Worm (Caenorhabditis elegans) whole organism, L1 larva: ENCODE measurements around the gene Y105C5B.17.
A peak's percentile ranks its signal among the peaks of the same experiment; 100 is the strongest.

ENCODE experiments used
- C04F5.9 ChIP-seq: sonication (generic microtip); optimal IDR thresholded peaks from 2 replicates; lab custom pipeline; 2016; ENCODE audit warnings: missing genetic modification characterization, missing compliant biosample characterization
- C16A3.4 ChIP-seq: fragments of 150-350 bp; optimal IDR thresholded peaks from 2 replicates; lab custom pipeline; 2014; ENCODE audit warnings: missing biosample characterization, missing genetic modification characterization
- F16B12.6 ChIP-seq: fragments of 150-350 bp; optimal IDR thresholded peaks from 2 replicates; lab custom pipeline; 2014; ENCODE audit warnings: missing biosample characterization, missing genetic modification characterization
- Y116A8C.19 ChIP-seq: sonication (generic microtip); optimal IDR thresholded peaks from 2 replicates; lab custom pipeline; 2016; ENCODE audit warnings: missing compliant biosample characterization, missing genetic modification characterization, borderline replicate concordance
- aha-1 ChIP-seq: fragments of 150-350 bp; optimal IDR thresholded peaks from 2 replicates; lab custom pipeline; 2014; ENCODE audit warnings: missing biosample characterization, missing genetic modification characterization
- alr-1 ChIP-seq: fragments of 200-800 bp; sonication (Bioruptor generic); optimal IDR thresholded peaks from 2 replicates; lab custom pipeline; 2018; ENCODE audit warnings: borderline replicate concordance, mild to moderate bottlenecking, missing genetic modification characterization, missing compliant biosample characterization
- blmp-1 ChIP-seq: fragments of 150-350 bp; optimal IDR thresholded peaks from 2 replicates; lab custom pipeline; 2014; ENCODE audit warnings: missing biosample characterization, missing genetic modification characterization
- ceh-90 ChIP-seq: sonication (generic microtip); optimal IDR thresholded peaks from 2 replicates; lab custom pipeline; 2016; ENCODE audit warnings: missing genetic modification characterization, missing compliant biosample characterization
- ces-1 ChIP-seq: fragments of 150-350 bp; optimal IDR thresholded peaks from 2 replicates; lab custom pipeline; 2014; ENCODE audit warnings: missing biosample characterization, missing genetic modification reagents, missing genetic modification characterization
- dpl-1 ChIP-seq, 3 experiments: fragments of 150-350 bp in 2 of 3; sonication (generic microtip) in 1 of 3; optimal IDR thresholded peaks; 2 replicates each; lab custom pipeline; 2014 to 2017; ENCODE audit warnings: missing biosample characterization in 3 of 3, missing genetic modification characterization in 3 of 3, missing genetic modification reagents in 3 of 3
- efl-3 ChIP-seq: fragments of 200-800 bp; sonication (Bioruptor generic); optimal IDR thresholded peaks from 2 replicates; lab custom pipeline; 2018; ENCODE audit warnings: mild to moderate bottlenecking, missing genetic modification characterization, missing compliant biosample characterization
- elt-2 ChIP-seq: sonication (generic microtip); optimal IDR thresholded peaks from 2 replicates; lab custom pipeline; 2016; ENCODE audit warnings: missing genetic modification characterization, mild to moderate bottlenecking, inconsistent platforms, missing compliant biosample characterization, missing genetic modification reagents
- elt-3 ChIP-seq, 6 experiments: fragments of 150-350 bp in 1 of 6; sonication (generic microtip); optimal IDR thresholded peaks; 2 replicates each; lab custom pipeline; 2017 to 2018; ENCODE audit warnings: missing biosample characterization in 6 of 6, missing genetic modification characterization in 6 of 6, inconsistent platforms in 1 of 6
- fkh-10 ChIP-seq: sonication (generic microtip); optimal IDR thresholded peaks from 2 replicates; lab custom pipeline; 2017; ENCODE audit warnings: missing biosample characterization, missing genetic modification reagents, missing genetic modification characterization
- fkh-4 ChIP-seq: sonication (generic microtip); optimal IDR thresholded peaks from 2 replicates; lab custom pipeline; 2016; ENCODE audit warnings: missing compliant biosample characterization, missing genetic modification characterization, borderline replicate concordance
- fos-1 ChIP-seq: fragments of 150-350 bp; optimal IDR thresholded peaks from 2 replicates; lab custom pipeline; 2014; ENCODE audit warnings: missing biosample characterization, missing genetic modification characterization
- hlh-17 ChIP-seq: fragments of 200-800 bp; sonication (Bioruptor generic); optimal IDR thresholded peaks from 2 replicates; lab custom pipeline; 2018; ENCODE audit warnings: missing genetic modification characterization, mild to moderate bottlenecking, missing compliant biosample characterization, moderate library complexity, borderline replicate concordance
- irx-1 ChIP-seq: sonication (generic microtip); optimal IDR thresholded peaks from 2 replicates; lab custom pipeline; 2016; ENCODE audit warnings: missing genetic modification characterization, missing compliant biosample characterization
- jun-1 ChIP-seq: fragments of 150-350 bp; optimal IDR thresholded peaks from 2 replicates; lab custom pipeline; 2014; ENCODE audit warnings: missing biosample characterization, missing genetic modification reagents, missing genetic modification characterization
- lin-14 ChIP-seq: fragments of 200-800 bp; sonication (Bioruptor generic); optimal IDR thresholded peaks from 2 replicates; lab custom pipeline; 2018; ENCODE audit warnings: mild to moderate bottlenecking, missing genetic modification characterization, moderate library complexity, missing compliant biosample characterization
- mef-2 ChIP-seq: fragments of 150-350 bp; optimal IDR thresholded peaks from 2 replicates; lab custom pipeline; 2014; ENCODE audit warnings: missing biosample characterization, missing genetic modification characterization
- mep-1 ChIP-seq: fragments of 150-350 bp; optimal IDR thresholded peaks from 2 replicates; lab custom pipeline; 2014; ENCODE audit warnings: missing biosample characterization, missing genetic modification characterization
- nhr-12 ChIP-seq: sonication (generic microtip); optimal IDR thresholded peaks from 2 replicates; lab custom pipeline; 2017; ENCODE audit warnings: missing biosample characterization, missing genetic modification characterization
- nhr-19 ChIP-seq: fragments of 200-800 bp; sonication (Bioruptor generic); conservative IDR thresholded peaks from 2 replicates; pipeline ENCODE4 v1.3.6; 2022; ENCODE audit warnings: missing genetic modification characterization, missing compliant biosample characterization
- nhr-20 ChIP-seq: sonication (generic microtip); optimal IDR thresholded peaks from 2 replicates; lab custom pipeline; 2016; ENCODE audit warnings: mild to moderate bottlenecking, missing genetic modification characterization, missing compliant biosample characterization
- nhr-237 ChIP-seq: fragments of 150-350 bp; optimal IDR thresholded peaks from 2 replicates; lab custom pipeline; 2014; ENCODE audit warnings: missing biosample characterization, missing genetic modification characterization
- nhr-28 ChIP-seq: fragments of 150-350 bp; optimal IDR thresholded peaks from 2 replicates; lab custom pipeline; 2014; ENCODE audit warnings: missing biosample characterization, missing genetic modification characterization
- nhr-47 ChIP-seq: sonication (generic microtip); optimal IDR thresholded peaks from 2 replicates; lab custom pipeline; 2016; ENCODE audit warnings: mild to moderate bottlenecking, missing genetic modification characterization, moderate library complexity, missing compliant biosample characterization
- nhr-71 ChIP-seq: sonication (generic microtip); optimal IDR thresholded peaks from 2 replicates; lab custom pipeline; 2016; ENCODE audit warnings: mild to moderate bottlenecking, missing genetic modification characterization, moderate library complexity, missing compliant biosample characterization
- nhr-76 ChIP-seq: sonication (generic microtip); optimal IDR thresholded peaks from 2 replicates; lab custom pipeline; 2017; ENCODE audit warnings: missing biosample characterization, missing genetic modification characterization
- nhr-77 ChIP-seq: fragments of 150-350 bp; optimal IDR thresholded peaks from 2 replicates; lab custom pipeline; 2014; ENCODE audit warnings: missing biosample characterization, missing genetic modification characterization
- nhr-84 ChIP-seq: sonication (generic microtip); optimal IDR thresholded peaks from 2 replicates; lab custom pipeline; 2017; ENCODE audit warnings: missing biosample characterization, missing genetic modification characterization
- nhr-85 ChIP-seq: sonication (generic microtip); peaks from one replicate; lab custom pipeline; 2016; ENCODE audit warnings: missing genetic modification characterization, inconsistent platforms, missing compliant biosample characterization
- nhr-90 ChIP-seq: sonication (generic microtip); optimal IDR thresholded peaks from 2 replicates; lab custom pipeline; 2016; ENCODE audit warnings: mild to moderate bottlenecking, missing genetic modification characterization, missing compliant biosample characterization; ENCODE audit not compliant: poor library complexity
- pag-3 ChIP-seq: sonication (generic microtip); optimal IDR thresholded peaks from 2 replicates; lab custom pipeline; 2017; ENCODE audit warnings: missing genetic modification characterization, mild to moderate bottlenecking, missing compliant biosample characterization, antibody characterized with exemption, borderline replicate concordance; ENCODE audit not compliant: insufficient read depth
- pax-3 ChIP-seq: fragments of 200-800 bp; sonication (Bioruptor generic); optimal IDR thresholded peaks from 2 replicates; lab custom pipeline; 2018; ENCODE audit warnings: mild to moderate bottlenecking, missing genetic modification characterization, moderate library complexity, missing compliant biosample characterization
- pqm-1 ChIP-seq: sonication (generic microtip); optimal IDR thresholded peaks from 3 replicates; lab custom pipeline; 2017; ENCODE audit warnings: missing biosample characterization, missing genetic modification characterization
- skn-1 ChIP-seq: fragments of 150-350 bp; optimal IDR thresholded peaks from 2 replicates; lab custom pipeline; 2014; ENCODE audit warnings: missing biosample characterization, missing genetic modification characterization
- snpc-4 ChIP-seq: fragments of 150-350 bp; optimal IDR thresholded peaks from 2 replicates; lab custom pipeline; 2014; ENCODE audit warnings: missing biosample characterization, missing genetic modification characterization
- snu-23 ChIP-seq: sonication (generic microtip); optimal IDR thresholded peaks from 2 replicates; lab custom pipeline; 2016; ENCODE audit warnings: missing genetic modification characterization, missing compliant biosample characterization
- sptf-1 ChIP-seq: fragments of 150-350 bp; optimal IDR thresholded peaks from 2 replicates; lab custom pipeline; 2014; ENCODE audit warnings: missing biosample characterization, missing genetic modification characterization
- sup-37 ChIP-seq: fragments of 200-800 bp; sonication (Bioruptor generic); optimal IDR thresholded peaks from 2 replicates; lab custom pipeline; 2018; ENCODE audit warnings: mild to moderate bottlenecking, missing genetic modification characterization, missing compliant biosample characterization
- swsn-7 ChIP-seq: sonication (generic microtip); optimal IDR thresholded peaks from 2 replicates; lab custom pipeline; 2016; ENCODE audit warnings: missing genetic modification characterization, missing compliant biosample characterization
- tbx-2 ChIP-seq: sonication (generic microtip); optimal IDR thresholded peaks from 2 replicates; lab custom pipeline; 2016; ENCODE audit warnings: missing genetic modification characterization, missing compliant biosample characterization
- unc-130 ChIP-seq: fragments of 150-350 bp; optimal IDR thresholded peaks from 2 replicates; lab custom pipeline; 2017; ENCODE audit warnings: missing biosample characterization, missing genetic modification characterization, inconsistent platforms
- unc-62 ChIP-seq: fragments of 150-350 bp; optimal IDR thresholded peaks from 2 replicates; lab custom pipeline; 2014; ENCODE audit warnings: missing biosample characterization, missing genetic modification reagents, missing genetic modification characterization
- unc-98 ChIP-seq: fragments of 200-800 bp; sonication (Bioruptor generic); IDR thresholded peaks from 2 replicates; pipeline ENCODE4 v1.3.6; 2022; ENCODE audit warnings: missing genetic modification characterization, missing compliant biosample characterization
- vab-15 ChIP-seq: sonication (generic microtip); optimal IDR thresholded peaks from 2 replicates; lab custom pipeline; 2017; ENCODE audit warnings: missing genotype, mild to moderate bottlenecking, missing genetic modification characterization, missing compliant biosample characterization
- zip-4 ChIP-seq: fragments of 200-800 bp; sonication (Bioruptor generic); optimal IDR thresholded peaks from 2 replicates; lab custom pipeline; 2018; ENCODE audit warnings: mild to moderate bottlenecking, missing genetic modification characterization, moderate library complexity, missing compliant biosample characterization

Gene Y105C5B.17

ce11 chrIV:15931176-15931575, 31.7 kb upstream of the Y105C5B.17 start (continued):
- TF ChIP-seq tbx-2: no peak
- TF ChIP-seq elt-2 (tag; lab: Kevin White, UChicago): peak; percentile 12
- no peak for TF ChIP-seq sptf-1 (tag; lab: Kevin White, UChicago)
- no peak for TF ChIP-seq unc-62 (GFP tag; lab: Kevin White, UChicago)
- TF ChIP-seq C16A3.4 (tag; lab: Kevin White, UChicago): peak; percentile 33
- no peak for TF ChIP-seq snpc-4 (tag; lab: Kevin White, UChicago)
- peak; percentile 19 for TF ChIP-seq nhr-47 (tag; lab: Kevin White, UChicago)
- TF ChIP-seq nhr-71 (tag; lab: Kevin White, UChicago): peak; percentile 11
- TF ChIP-seq nhr-77 (tag; lab: Kevin White, UChicago): peak; percentile 17
- no peak for TF ChIP-seq fos-1 (tag; lab: Kevin White, UChicago)
- no peak for TF ChIP-seq fkh-10 (GFP tag; lab: Kevin White, UChicago)
- TF ChIP-seq alr-1 (tag; lab: Kevin White, UChicago): no peak
- TF ChIP-seq elt-3 (tag; optimal IDR thresholded peaks at IDR 0.05; lab: Kevin White, UChicago): peak in 1 of 6 experiments; percentile 3
- TF ChIP-seq nhr-90 (tag; lab: Kevin White, UChicago): peak; percentile 17
- no peak for TF ChIP-seq skn-1
- TF ChIP-seq aha-1 (tag; lab: Kevin White, UChicago): no peak
- no peak for TF ChIP-seq pag-3
- TF ChIP-seq unc-98: no peak
- no peak for TF ChIP-seq fkh-4 (tag; lab: Kevin White, UChicago)
- TF ChIP-seq irx-1 (tag; lab: Kevin White, UChicago): no peak
- TF ChIP-seq pax-3 (tag; lab: Kevin White, UChicago): no peak
- no peak for TF ChIP-seq lin-14 (GFP tag; lab: Kevin White, UChicago)
- TF ChIP-seq Y116A8C.19 (tag; lab: Kevin White, UChicago): no peak
- no peak for TF ChIP-seq unc-130 (tag; lab: Kevin White, UChicago)
- no peak for TF ChIP-seq blmp-1 (tag; lab: Kevin White, UChicago)

ce11 chrIV:15931833-15932232, 31.1 kb upstream of the Y105C5B.17 start:
- TF ChIP-seq nhr-90 (tag; lab: Kevin White, UChicago): peak; percentile 64
- no peak for TF ChIP-seq ces-1 (GFP tag; lab: Kevin White, UChicago)
- no peak for TF ChIP-seq aha-1 (tag; lab: Kevin White, UChicago)
- TF ChIP-seq snu-23: peak; percentile 61
- no peak for TF ChIP-seq zip-4 (GFP tag; lab: Kevin White, UChicago)
- no peak for TF ChIP-seq nhr-237 (tag; lab: Kevin White, UChicago)
- no peak for TF ChIP-seq irx-1 (tag; lab: Kevin White, UChicago)
- TF ChIP-seq nhr-85 (tag; lab: Kevin White, UChicago): peak; percentile 60
- no peak for TF ChIP-seq nhr-28
- peak; percentile 12 for TF ChIP-seq nhr-77 (tag; lab: Kevin White, UChicago)
- no peak for TF ChIP-seq alr-1 (tag; lab: Kevin White, UChicago)
- TF ChIP-seq sup-37: no peak
- TF ChIP-seq dpl-1 (GFP tag; optimal IDR thresholded peaks at IDR 0.05; lab: Kevin White, UChicago): peak in 1 of 3 experiments; percentile 15
- TF ChIP-seq ceh-90 (tag; lab: Kevin White, UChicago): no peak
- TF ChIP-seq nhr-76 (tag; lab: Kevin White, UChicago): no peak
- TF ChIP-seq nhr-19 (GFP tag; lab: Robert Waterston, UW): peak; percentile 50
- TF ChIP-seq vab-15: no peak
- peak; percentile 7 for TF ChIP-seq skn-1
- TF ChIP-seq elt-2 (tag; lab: Kevin White, UChicago): peak; percentile 4
- no peak for TF ChIP-seq nhr-84 (tag; lab: Kevin White, UChicago)
- no peak for TF ChIP-seq F16B12.6 (tag; lab: Kevin White, UChicago)
- no peak for TF ChIP-seq Y116A8C.19 (tag; lab: Kevin White, UChicago)
- peak; percentile 37 for TF ChIP-seq nhr-47 (tag; lab: Kevin White, UChicago)
- no peak for TF ChIP-seq nhr-12
- TF ChIP-seq C04F5.9 (tag; lab: Kevin White, UChicago): no peak
- TF ChIP-seq lin-14 (GFP tag; lab: Kevin White, UChicago): no peak
- peak; percentile 31 for TF ChIP-seq nhr-20 (tag; lab: Kevin White, UChicago)
- peak; percentile 22 for TF ChIP-seq mep-1 (tag; lab: Kevin White, UChicago)
- peak; percentile 30 for TF ChIP-seq C16A3.4 (tag; lab: Kevin White, UChicago)
- TF ChIP-seq jun-1 (tag; lab: Kevin White, UChicago): no peak
- TF ChIP-seq hlh-17 (GFP tag; lab: Kevin White, UChicago): no peak
- no peak for TF ChIP-seq pqm-1 (tag; lab: Kevin White, UChicago)
- TF ChIP-seq efl-3: no peak
- TF ChIP-seq swsn-7 (tag; lab: Kevin White, UChicago): peak; percentile 27
- TF ChIP-seq pag-3: no peak
- no peak for TF ChIP-seq unc-98
- peak; percentile 40 for TF ChIP-seq unc-130 (tag; lab: Kevin White, UChicago)
- no peak for TF ChIP-seq mef-2
